Fruit fly (Drosophila melanogaster) whole organism, pupa: ENCODE results near the gene CG14232.

Experiments
- CG32121 ChIP-seq: fragments of 200-800 bp; sonication (Bioruptor generic); IDR thresholded peaks from 2 replicates; pipeline ENCODE4 v1.3.6; 2022; ENCODE audit warnings: missing biosample characterization, missing genetic modification characterization
- CG34367 ChIP-seq: fragments of 200-800 bp; sonication (Bioruptor generic); optimal IDR thresholded peaks from 2 replicates; lab custom pipeline; 2018; ENCODE audit warnings: missing biosample characterization, mild to moderate bottlenecking, missing genetic modification characterization
- D1 ChIP-seq: fragments of 200-800 bp; sonication (Bioruptor generic); optimal IDR thresholded peaks from 2 replicates; lab custom pipeline; 2018; ENCODE audit warnings: missing biosample characterization, mild to moderate bottlenecking, missing genetic modification characterization, moderate library complexity
- Pif1A ChIP-seq: fragments of 200-800 bp; sonication (Bioruptor generic); optimal IDR thresholded peaks from 3 replicates; lab custom pipeline; 2016; ENCODE audit warnings: missing biosample characterization, missing genetic modification characterization

dm6 chrX:19663196-19663858 lies 40.7 kb downstream of the CG14232 start:
- no peak for TF ChIP-seq CG32121
- no peak for TF ChIP-seq D1 (tag; lab: Kevin White, UChicago)
- peak; percentile 22 for TF ChIP-seq CG34367 (tag; lab: Kevin White, UChicago)
- TF ChIP-seq Pif1A (GFP tag; lab: Kevin White, UChicago), result peak; percentile 16
